Worm (Caenorhabditis elegans) whole organism, young adult: ENCODE results near the gene try-14.

Source experiments
- B0019.2 ChIP-seq: fragments of 200-800 bp; sonication (Bioruptor generic); conservative IDR thresholded peaks from 2 replicates; pipeline ENCODE4 v1.3.6; 2022; ENCODE audit warnings: missing genetic modification reagents, missing genetic modification characterization, missing compliant biosample characterization
- B0336.3 ChIP-seq: fragments of 200-800 bp; sonication (Bioruptor generic); IDR thresholded peaks from 2 replicates; pipeline ENCODE4 v1.3.6; 2022; ENCODE audit warnings: missing genetic modification characterization, missing compliant biosample characterization
- F10E7.11 ChIP-seq: sonication (generic microtip); optimal IDR thresholded peaks from 2 replicates; lab custom pipeline; 2017; ENCODE audit warnings: mild to moderate bottlenecking, missing genetic modification characterization, moderate library complexity, missing compliant biosample characterization
- Y95B8A.8 ChIP-seq: fragments of 200-800 bp; sonication (Bioruptor generic); IDR thresholded peaks from 2 replicates; pipeline ENCODE4 v1.3.6; 2022; ENCODE audit warnings: missing genetic modification reagents, missing genetic modification characterization, missing compliant biosample characterization
- ama-1 ChIP-seq, 3 experiments: fragments of 150-350 bp in 1 of 3; sonication (generic microtip) in 2 of 3; optimal IDR thresholded peaks; 2 replicates each; lab custom pipeline; 2014 to 2018; ENCODE audit warnings: missing biosample characterization in 2 of 3, missing genetic modification characterization in 2 of 3, missing genetic modification reagents in 2 of 3
- atf-7 ChIP-seq: sonication (generic microtip); optimal IDR thresholded peaks from 2 replicates; lab custom pipeline; 2017; ENCODE audit warnings: mild to moderate bottlenecking, missing genetic modification characterization, missing compliant biosample characterization
- ceh-100 ChIP-seq: fragments of 200-800 bp; sonication (Bioruptor generic); IDR thresholded peaks from 2 replicates; pipeline ENCODE4 v1.3.6; 2022; ENCODE audit warnings: missing genetic modification reagents, missing genetic modification characterization, missing compliant biosample characterization
- ceh-79 ChIP-seq: sonication (generic microtip); optimal IDR thresholded peaks from 2 replicates; lab custom pipeline; 2017; ENCODE audit warnings: mild to moderate bottlenecking, missing genetic modification characterization, missing compliant biosample characterization
- egrh-3 ChIP-seq: fragments of 200-800 bp; sonication (Bioruptor generic); IDR thresholded peaks from 2 replicates; pipeline ENCODE4 v1.3.6; 2022; ENCODE audit warnings: missing genetic modification reagents, missing genetic modification characterization, missing compliant biosample characterization
- hrde-1 ChIP-seq: sonication (generic microtip); optimal IDR thresholded peaks from 2 replicates; lab custom pipeline; 2016; ENCODE audit warnings: missing genetic modification characterization, mild to moderate bottlenecking, missing compliant biosample characterization, moderate library complexity, missing genotype, missing genetic modification reagents, borderline replicate concordance
- lin-40 ChIP-seq: sonication (generic microtip); optimal IDR thresholded peaks from 2 replicates; lab custom pipeline; 2016; ENCODE audit warnings: missing genetic modification characterization, mild to moderate bottlenecking, missing compliant biosample characterization, missing genotype, missing genetic modification reagents
- lin-54 ChIP-seq: fragments of 200-800 bp; sonication (Bioruptor generic); optimal IDR thresholded peaks from 2 replicates; lab custom pipeline; 2018; ENCODE audit warnings: mild to moderate bottlenecking, missing genetic modification characterization, missing compliant biosample characterization
- lir-1 ChIP-seq: fragments of 200-800 bp; sonication (Bioruptor generic); conservative IDR thresholded peaks from 2 replicates; pipeline ENCODE4 v1.3.6; 2022; ENCODE audit warnings: missing genetic modification reagents, missing genetic modification characterization, missing compliant biosample characterization
- mes-4 ChIP-seq: sonication (generic microtip); optimal IDR thresholded peaks from 2 replicates; lab custom pipeline; 2016; ENCODE audit warnings: missing genotype, missing genetic modification characterization, missing compliant biosample characterization
- nhr-120 ChIP-seq: fragments of 200-800 bp; sonication (Bioruptor generic); IDR thresholded peaks from 2 replicates; pipeline ENCODE4 v1.3.6; 2022; ENCODE audit warnings: missing genetic modification characterization, missing compliant biosample characterization
- nhr-90 ChIP-seq: sonication (generic microtip); optimal IDR thresholded peaks from 2 replicates; lab custom pipeline; 2016; ENCODE audit warnings: missing genotype, mild to moderate bottlenecking, missing genetic modification characterization, missing compliant biosample characterization
- sdz-38 ChIP-seq: sonication (generic microtip); optimal IDR thresholded peaks from 2 replicates; lab custom pipeline; 2016; ENCODE audit warnings: missing genotype, missing genetic modification characterization, missing compliant biosample characterization
- sea-2 ChIP-seq: fragments of 200-800 bp; sonication (Bioruptor generic); IDR thresholded peaks from 2 replicates; pipeline ENCODE4 v1.3.6; 2022; ENCODE audit warnings: missing genetic modification characterization, missing compliant biosample characterization
- snpc-1.3 ChIP-seq: sonication (generic microtip); optimal IDR thresholded peaks from 2 replicates; lab custom pipeline; 2017; ENCODE audit warnings: missing genetic modification characterization, mild to moderate bottlenecking, missing compliant biosample characterization, antibody characterized with exemption, moderate library complexity, missing genotype, missing genetic modification reagents; ENCODE audit not compliant: insufficient read depth
- snpc-3.4 ChIP-seq: sonication (generic microtip); optimal IDR thresholded peaks from 2 replicates; lab custom pipeline; 2017; ENCODE audit warnings: missing genetic modification characterization, mild to moderate bottlenecking, missing compliant biosample characterization, antibody characterized with exemption, moderate library complexity, missing genotype, missing genetic modification reagents
- snpc-4 ChIP-seq, 5 experiments: fragments of 150-350 bp in 1 of 5; sonication (generic microtip) in 4 of 5; optimal IDR thresholded peaks; 2 replicates each; lab custom pipeline; 2014 to 2018; ENCODE audit warnings: missing genetic modification characterization in 5 of 5, missing biosample characterization in 3 of 5, antibody characterized with exemption in 2 of 5, mild to moderate bottlenecking in 2 of 5, missing compliant biosample characterization in 2 of 5, missing genotype in 2 of 5, moderate library complexity in 2 of 5, missing genetic modification reagents in 1 of 5
- tbp1 ChIP-seq: fragments of 200-800 bp; sonication (Bioruptor generic); optimal IDR thresholded peaks from 2 replicates; lab custom pipeline; 2018; ENCODE audit warnings: mild to moderate bottlenecking, missing genetic modification characterization, missing compliant biosample characterization
- tbx-9 ChIP-seq: sonication (generic microtip); optimal IDR thresholded peaks from 2 replicates; lab custom pipeline; 2016; ENCODE audit warnings: borderline replicate concordance, missing genetic modification characterization, inconsistent platforms, missing compliant biosample characterization
- xnd-1 ChIP-seq: sonication (generic microtip); optimal IDR thresholded peaks from 2 replicates; lab custom pipeline; 2016; ENCODE audit warnings: missing genotype, missing genetic modification reagents, missing genetic modification characterization, missing compliant biosample characterization
- zfh-2 ChIP-seq: fragments of 200-800 bp; sonication (Bioruptor generic); conservative IDR thresholded peaks from 2 replicates; pipeline ENCODE4 v1.3.6; 2022; ENCODE audit warnings: missing genetic modification reagents, missing genetic modification characterization, missing compliant biosample characterization
- zim-3 ChIP-seq: sonication (generic microtip); optimal IDR thresholded peaks from 2 replicates; lab custom pipeline; 2017; ENCODE audit warnings: mild to moderate bottlenecking, missing genetic modification characterization, moderate library complexity, missing compliant biosample characterization
- ztf-6 ChIP-seq: fragments of 200-800 bp; sonication (Bioruptor generic); IDR thresholded peaks from 2 replicates; pipeline ENCODE4 v1.3.6; 2022; ENCODE audit warnings: missing genetic modification reagents, missing genetic modification characterization, missing compliant biosample characterization

Gene try-14

DNA sequence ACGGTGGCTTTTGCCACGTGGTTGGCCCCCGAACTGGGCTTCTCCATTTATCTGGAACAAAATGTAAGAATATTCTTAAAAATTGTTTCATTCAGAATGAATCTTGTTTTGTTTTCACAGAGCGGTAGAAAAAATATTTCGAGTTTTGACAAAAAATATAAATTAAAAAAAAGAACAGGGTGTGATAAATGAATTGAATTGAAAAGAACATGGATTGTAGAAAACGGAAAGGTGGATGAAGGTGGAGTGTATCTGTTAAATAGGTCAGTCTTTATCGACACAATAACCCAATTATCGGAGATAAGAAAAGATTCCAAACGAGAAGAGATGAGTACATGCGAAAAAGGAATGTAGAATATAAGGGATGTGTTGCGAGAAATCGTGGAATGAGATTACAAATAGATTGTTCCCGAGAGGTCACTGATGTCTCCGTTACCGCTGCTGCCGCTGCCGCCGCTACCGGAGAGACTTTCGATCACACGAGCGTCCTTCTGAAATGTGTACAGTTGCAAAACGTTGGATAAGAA lies 42.4 kb upstream of the try-14 start, which contains the start of gene dpy-7:
dpy-7 (minus strand) TSS at position 51 of the 527 bp plus-strand sequence.
- TF ChIP-seq atf-7 (tag; lab: Kevin White, UChicago) (no peak), F10E7.11 (no peak), zim-3 (tag; lab: Kevin White, UChicago) (no peak), nhr-90 (tag; lab: Kevin White, UChicago) (no peak), ceh-100 (GFP tag; lab: Robert Waterston, UW) (no peak), snpc-3.4 (tag; lab: Kevin White, UChicago) (no peak)

DNA sequence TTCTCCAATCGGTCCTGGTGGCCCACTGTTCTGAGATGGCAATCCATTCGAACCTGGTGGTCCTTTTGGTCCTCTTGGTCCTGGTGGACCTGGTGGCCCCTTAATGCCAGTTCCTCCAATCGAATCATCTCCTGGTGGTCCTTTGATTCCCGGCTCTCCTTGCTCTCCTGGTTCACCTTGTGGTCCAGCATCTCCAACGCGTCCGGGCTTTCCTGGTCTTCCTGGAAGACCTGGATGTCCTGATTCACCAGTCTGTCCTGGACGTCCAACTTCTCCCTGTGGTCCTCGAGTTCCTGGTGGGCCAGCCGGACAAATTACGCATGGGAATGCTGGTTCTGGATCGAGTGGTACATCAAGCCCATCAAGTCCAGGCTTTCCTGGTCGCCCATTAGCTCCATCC lies 41.5 kb upstream of the try-14 start:
- 0 out of 2 replicates have a peak, but pooled peaks have one; percentile 2 for TF ChIP-seq egrh-3 (GFP tag; lab: Robert Waterston, UW)
- no peak for TF ChIP-seq mes-4
- peak; percentile 82 for TF ChIP-seq zfh-2 (GFP tag; lab: Robert Waterston, UW)

DNA sequence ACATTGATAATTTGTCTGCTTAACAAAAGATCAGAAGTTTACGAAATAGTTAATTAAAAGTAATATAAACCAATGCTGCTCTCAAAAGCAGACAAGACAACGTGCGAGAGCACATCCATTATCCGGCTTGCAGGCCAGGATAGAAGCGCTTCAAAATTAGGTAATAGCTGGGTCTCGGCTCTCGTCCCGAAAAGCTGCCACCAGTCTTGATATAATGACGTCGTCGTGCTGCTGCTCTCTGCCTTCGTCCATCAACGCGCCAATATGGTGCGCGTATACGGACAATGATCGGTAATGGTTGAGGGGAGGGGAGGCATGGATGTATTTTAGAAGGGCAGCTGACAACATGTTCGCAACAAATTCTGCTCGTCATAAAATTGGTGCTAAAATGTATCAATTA lies 39.1 kb upstream of the try-14 start:
- no peak for TF ChIP-seq xnd-1
- TF ChIP-seq zfh-2 (GFP tag; lab: Robert Waterston, UW), result 0 out of 2 replicates have a peak, but pooled peaks have one; percentile 23

DNA sequence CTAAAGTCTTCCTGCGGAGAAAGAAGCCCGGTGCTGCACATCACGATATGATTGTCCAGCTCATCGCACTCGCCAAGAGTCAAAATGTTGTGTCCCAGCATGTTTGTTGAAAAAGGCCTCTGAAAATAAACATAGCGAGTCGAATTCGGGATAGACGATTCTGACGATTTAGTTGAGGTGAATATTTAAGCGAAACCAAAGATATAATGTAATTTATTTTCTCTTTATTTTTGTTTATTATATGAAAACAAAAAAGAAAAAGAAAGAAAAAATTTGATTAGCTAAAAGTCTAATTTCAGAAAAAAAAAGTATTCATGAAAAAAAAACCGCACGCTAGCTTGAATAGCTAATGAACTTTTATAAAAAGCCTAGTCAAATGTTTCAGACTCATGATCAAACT lies 37.2 kb upstream of the try-14 start, which contains the start of gene ceh-14:
ceh-14 (minus strand) TSS at position 101 of the 400 bp plus-strand sequence.
- TF ChIP-seq Y95B8A.8 (GFP tag; lab: Robert Waterston, UW) (no peak), lin-54 (GFP tag; lab: Kevin White, UChicago) (no peak), sea-2 (GFP tag; lab: Robert Waterston, UW) (no peak), snpc-1.3 (tag; lab: Kevin White, UChicago) (no peak), tbx-9 (no peak)
- TF ChIP-seq, all 124 proteins: peak for 0

DNA sequence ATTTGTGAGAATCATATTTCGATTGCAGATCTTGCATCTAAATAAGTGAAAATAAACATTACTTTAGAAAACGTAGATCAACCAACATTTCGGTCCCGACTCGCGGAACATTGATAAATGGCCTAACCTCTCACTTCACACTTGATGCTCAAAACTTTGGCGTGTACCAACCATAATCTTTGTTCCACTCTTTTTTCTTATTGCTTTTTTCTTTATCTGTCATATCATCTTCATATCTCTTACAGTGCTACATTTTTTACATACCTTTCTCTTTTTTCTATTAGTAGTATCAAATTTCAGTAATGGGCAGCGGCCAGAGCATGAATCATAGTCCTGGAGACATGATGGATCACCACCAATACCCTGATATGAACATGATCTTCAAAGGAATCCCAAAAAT lies 29.9 kb upstream of the try-14 start, which contains the start of gene F46C8.3:
F46C8.3 (plus strand) TSS at position 301 of the 400 bp plus-strand sequence.
- TF ChIP-seq hrde-1 (tag; lab: Kevin White, UChicago) (no peak), B0336.3 (GFP tag; lab: Robert Waterston, UW) (no peak)

DNA sequence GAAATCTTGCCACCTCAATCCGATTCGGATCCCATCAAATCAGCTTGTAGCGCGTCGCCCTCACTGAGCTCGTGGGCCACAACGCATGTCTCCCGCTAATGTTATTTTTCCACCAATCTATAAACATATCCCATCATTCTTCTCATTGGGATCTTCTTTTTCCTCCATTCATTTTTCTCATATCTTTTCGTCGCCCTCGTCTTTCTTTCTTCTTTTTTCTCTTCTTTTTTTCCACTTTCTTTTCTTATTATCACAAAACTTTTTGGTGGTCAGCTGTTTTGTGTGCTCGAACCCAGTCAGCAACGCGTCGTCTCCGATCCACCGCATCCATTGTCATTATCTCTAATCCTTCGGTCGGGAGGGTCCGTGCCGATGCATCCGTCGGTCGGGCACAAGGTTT lies 28.4 kb upstream of the try-14 start:
- TF ChIP-seq tbp1 (GFP tag; lab: Kevin White, UChicago) (no peak), Y95B8A.8 (GFP tag; lab: Robert Waterston, UW) (no peak), zfh-2 (GFP tag; lab: Robert Waterston, UW) (0 out of 2 replicates have a peak, but pooled peaks have one; percentile 29), ztf-6 (GFP tag; lab: Robert Waterston, UW) (no peak)
- TF ChIP-seq, all 124 proteins: peak for 1

DNA sequence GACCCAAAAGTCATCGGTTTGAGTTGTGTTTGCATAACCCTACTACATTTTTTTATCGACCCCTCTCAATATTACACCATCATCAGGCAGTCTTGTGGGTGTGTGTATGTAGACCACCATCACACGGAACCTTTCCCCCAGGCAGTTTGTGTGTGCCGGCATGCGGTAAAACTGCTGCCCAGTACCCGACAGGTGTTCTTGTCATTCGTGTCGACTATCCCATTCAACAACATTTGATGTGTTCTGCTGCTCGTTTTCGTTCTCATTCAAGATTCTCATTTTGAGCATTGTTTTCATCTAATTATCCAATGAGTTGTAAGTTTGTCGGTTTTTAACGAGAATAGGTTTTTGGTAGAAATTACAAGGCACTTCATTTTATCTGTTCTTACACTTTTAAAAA lies 27.2 kb upstream of the try-14 start:
- TF ChIP-seq B0019.2 (GFP tag; lab: Robert Waterston, UW) (no peak), snpc-4 (GFP tag; optimal IDR thresholded peaks at IDR 0.05; lab: Kevin White, UChicago) (no peak), snpc-4 (tag; optimal IDR thresholded peaks at IDR 0.05; lab: Kevin White, UChicago) (no peak), tbp1 (GFP tag; lab: Kevin White, UChicago) (no peak), nhr-90 (tag; lab: Kevin White, UChicago) (no peak), ama-1 (optimal IDR thresholded peaks at IDR 0.05; lab: Kevin White, UChicago) (no peak), ama-1 (GFP tag; optimal IDR thresholded peaks at IDR 0.05; lab: Kevin White, UChicago) (no peak), lin-40 (tag; lab: Kevin White, UChicago) (no peak), lir-1 (no peak), sdz-38 (tag; lab: Kevin White, UChicago) (no peak), nhr-120 (GFP tag; lab: Robert Waterston, UW) (no peak), ceh-79 (no peak)
- TF ChIP-seq, all 124 proteins: peak for 0
